Fruit fly (Drosophila melanogaster) whole organism, embryonic: ENCODE measurements around the gene Cyp4d21.
A peak's percentile ranks its signal among the peaks of the same experiment; 100 is the strongest.

Experiments
- Adf1 ChIP-seq: fragments of 200-800 bp; sonication (Bioruptor generic); IDR thresholded peaks from 2 replicates; pipeline ENCODE4 v1.3.6; 2022; ENCODE audit warnings: missing biosample characterization, missing genetic modification characterization
- CG11695 ChIP-seq: fragments of 200-800 bp; sonication (Bioruptor generic); IDR thresholded peaks from 3 replicates; pipeline ENCODE4 v1.3.6; 2022; ENCODE audit warnings: missing biosample characterization, missing genetic modification characterization
- CG13424 ChIP-seq: fragments of 200-800 bp; sonication (Bioruptor generic); optimal IDR thresholded peaks from 2 replicates; lab custom pipeline; 2019; ENCODE audit warnings: missing biosample characterization, mild to moderate bottlenecking, missing genetic modification characterization, moderate library complexity
- CG14860 ChIP-seq: fragments of 200-800 bp; sonication (Bioruptor generic); IDR thresholded peaks from 3 replicates; pipeline ENCODE4 v1.3.6; 2022; ENCODE audit warnings: missing biosample characterization, missing genetic modification characterization; ENCODE audit not compliant: partially characterized antibody
- CG15601 ChIP-seq: fragments of 200-800 bp; sonication (Bioruptor generic); optimal IDR thresholded peaks from 3 replicates; lab custom pipeline; 2019; ENCODE audit warnings: missing biosample characterization, mild to moderate bottlenecking, missing genetic modification characterization, moderate library complexity
- CG18764 ChIP-seq: fragments of 200-800 bp; sonication (Bioruptor generic); optimal IDR thresholded peaks from 3 replicates; lab custom pipeline; 2016; ENCODE audit warnings: missing biosample characterization, missing genetic modification characterization
- CG2199 ChIP-seq: fragments of 200-800 bp; sonication (Bioruptor generic); IDR thresholded peaks from 3 replicates; pipeline ENCODE4 v1.3.6; 2022; ENCODE audit warnings: missing biosample characterization, missing genetic modification characterization
- CG2875 ChIP-seq: fragments of 200-800 bp; sonication (Bioruptor generic); optimal IDR thresholded peaks from 2 replicates; lab custom pipeline; 2017; ENCODE audit warnings: missing biosample characterization, mild to moderate bottlenecking, missing genetic modification characterization, missing genetic modification reagents
- CG5953 ChIP-seq: fragments of 200-800 bp; sonication (Bioruptor generic); IDR thresholded peaks from 2 replicates; pipeline ENCODE4 v1.3.6; 2022; ENCODE audit warnings: missing biosample characterization, missing genetic modification characterization
- CG6791 ChIP-seq: fragments of 200-800 bp; sonication (Bioruptor generic); IDR thresholded peaks from 3 replicates; pipeline ENCODE4 v1.3.6; 2022; ENCODE audit warnings: missing biosample characterization, missing genetic modification characterization; ENCODE audit not compliant: partially characterized antibody
- CG9817 ChIP-seq: fragments of 200-800 bp; sonication (Bioruptor generic); optimal IDR thresholded peaks from 2 replicates; lab custom pipeline; 2018; ENCODE audit warnings: missing biosample characterization, mild to moderate bottlenecking, missing genetic modification characterization, moderate library complexity
- CG9876 ChIP-seq: fragments of 200-800 bp; sonication (Bioruptor generic); optimal IDR thresholded peaks from 2 replicates; lab custom pipeline; 2016; ENCODE audit warnings: missing biosample characterization, missing genetic modification characterization
- Deaf1 ChIP-seq: fragments of 200-800 bp; optimal IDR thresholded peaks from 3 replicates; lab custom pipeline; 2019; ENCODE audit warnings: missing biosample characterization, mild to moderate bottlenecking, missing genetic modification characterization, moderate library complexity
- Eip74EF ChIP-seq, 2 experiments: fragments of 200-800 bp in 1 of 2; fragments of >200 bp in 1 of 2; sonication (Bioruptor generic) in 1 of 2; optimal IDR thresholded peaks; 2 replicates each; lab custom pipeline; 2017 to 2019; ENCODE audit warnings: missing biosample characterization in 2 of 2, missing genetic modification characterization in 2 of 2, mild to moderate bottlenecking in 1 of 2, moderate library complexity in 1 of 2
- H15 ChIP-seq: fragments of 200-800 bp; sonication (Bioruptor generic); IDR thresholded peaks from 3 replicates; pipeline ENCODE4 v1.3.6; 2022; ENCODE audit warnings: missing biosample characterization, missing genetic modification characterization
- Tbp ChIP-seq: fragments of >200 bp; optimal IDR thresholded peaks from 2 replicates; lab custom pipeline; 2018; ENCODE audit warnings: missing biosample characterization, missing genetic modification characterization
- ara ChIP-seq: fragments of 200-800 bp; sonication (Bioruptor generic); IDR thresholded peaks from 2 replicates; pipeline ENCODE4 v1.3.6; 2022; ENCODE audit warnings: missing biosample characterization, missing genetic modification characterization
- ase ChIP-seq: fragments of 200-800 bp; sonication (Bioruptor generic); IDR thresholded peaks from 3 replicates; pipeline ENCODE4 v1.3.6; 2022; ENCODE audit warnings: missing biosample characterization, missing genetic modification characterization
- ash1 ChIP-seq: fragments of 200-800 bp; sonication (Bioruptor generic); optimal IDR thresholded peaks from 2 replicates; lab custom pipeline; 2018; ENCODE audit warnings: missing biosample characterization, mild to moderate bottlenecking, missing genetic modification characterization
- bbx ChIP-seq: fragments of 200-800 bp; sonication (Bioruptor generic); IDR thresholded peaks from 2 replicates; pipeline ENCODE4 v1.3.6; 2022; ENCODE audit warnings: missing biosample characterization, missing genetic modification characterization; ENCODE audit not compliant: partially characterized antibody
- btn ChIP-seq: fragments of 200-800 bp; sonication (Bioruptor generic); optimal IDR thresholded peaks from 2 replicates; lab custom pipeline; 2016; ENCODE audit warnings: missing biosample characterization, missing genetic modification characterization
- cg ChIP-seq: fragments of 200-800 bp; sonication (Bioruptor generic); optimal IDR thresholded peaks from 3 replicates; lab custom pipeline; 2019; ENCODE audit warnings: missing biosample characterization, mild to moderate bottlenecking, missing genetic modification characterization, moderate library complexity
- chn ChIP-seq: fragments of 200-800 bp; sonication (Bioruptor generic); optimal IDR thresholded peaks from 2 replicates; lab custom pipeline; 2016; ENCODE audit warnings: missing biosample characterization, missing genetic modification characterization
- da ChIP-seq: fragments of 200-800 bp; sonication (Bioruptor generic); optimal IDR thresholded peaks from 2 replicates; lab custom pipeline; 2016; ENCODE audit warnings: missing biosample characterization, missing genetic modification characterization
- dimm ChIP-seq: fragments of 200-800 bp; sonication (Bioruptor generic); IDR thresholded peaks from 2 replicates; pipeline ENCODE4 v1.3.6; 2022; ENCODE audit warnings: missing biosample characterization, missing genetic modification characterization
- dmrt11E ChIP-seq: fragments of 200-800 bp; sonication (Bioruptor generic); optimal IDR thresholded peaks from 3 replicates; lab custom pipeline; 2018; ENCODE audit warnings: missing biosample characterization, mild to moderate bottlenecking, missing genetic modification characterization, moderate library complexity
- ham ChIP-seq: fragments of 200-800 bp; sonication (Bioruptor generic); IDR thresholded peaks from 2 replicates; pipeline ENCODE4 v1.3.6; 2022; ENCODE audit warnings: missing biosample characterization, missing genetic modification characterization
- hkb ChIP-seq, 2 experiments: fragments of 200-800 bp in 1 of 2; fragments of >200 bp in 1 of 2; sonication (Bioruptor generic) in 1 of 2; IDR thresholded peaks in 1 of 2; optimal IDR thresholded peaks in 1 of 2; 2 replicates each; pipeline versions ENCODE4 v1.3.6 to Lab custom; 2017 to 2022; ENCODE audit warnings: missing biosample characterization in 1 of 2, missing genetic modification characterization in 1 of 2
- kah ChIP-seq: fragments of 200-800 bp; sonication (Bioruptor generic); optimal IDR thresholded peaks from 2 replicates; lab custom pipeline; 2018; ENCODE audit warnings: missing biosample characterization, mild to moderate bottlenecking, missing genetic modification characterization
- knrl ChIP-seq: fragments of 200-800 bp; sonication (Bioruptor generic); IDR thresholded peaks from 3 replicates; pipeline ENCODE4 v1.3.6; 2022; ENCODE audit warnings: missing biosample characterization, missing genetic modification characterization; ENCODE audit not compliant: partially characterized antibody
- mam ChIP-seq: fragments of 200-800 bp; sonication (Bioruptor generic); optimal IDR thresholded peaks from 3 replicates; lab custom pipeline; 2016; ENCODE audit warnings: missing biosample characterization, missing genetic modification characterization
- peb ChIP-seq: fragments of 200-800 bp; sonication (Bioruptor generic); IDR thresholded peaks from 2 replicates; pipeline ENCODE4 v1.3.6; 2022; ENCODE audit warnings: missing biosample characterization, missing genetic modification characterization
- pnt ChIP-seq: fragments of 200-800 bp; sonication (Bioruptor generic); optimal IDR thresholded peaks from 3 replicates; lab custom pipeline; 2016; ENCODE audit warnings: missing biosample characterization, missing genetic modification characterization
- psq ChIP-seq: fragments of 200-800 bp; sonication (Bioruptor generic); optimal IDR thresholded peaks from 2 replicates; lab custom pipeline; 2017; ENCODE audit warnings: missing biosample characterization, missing genetic modification characterization
- sens-2 ChIP-seq: fragments of 200-800 bp; sonication (Bioruptor generic); IDR thresholded peaks from 2 replicates; pipeline ENCODE4 v1.3.6; 2022; ENCODE audit warnings: missing biosample characterization, missing genetic modification characterization
- tap ChIP-seq: fragments of 200-800 bp; optimal IDR thresholded peaks from 3 replicates; lab custom pipeline; 2019; ENCODE audit warnings: missing biosample characterization, mild to moderate bottlenecking, missing genetic modification characterization, moderate library complexity
- tna ChIP-seq: fragments of 200-800 bp; sonication (Bioruptor generic); IDR thresholded peaks from 2 replicates; pipeline ENCODE4 v1.3.6; 2022; ENCODE audit warnings: missing biosample characterization, missing genetic modification characterization; ENCODE audit not compliant: partially characterized antibody

Cyp4d21 gene

DNA sequence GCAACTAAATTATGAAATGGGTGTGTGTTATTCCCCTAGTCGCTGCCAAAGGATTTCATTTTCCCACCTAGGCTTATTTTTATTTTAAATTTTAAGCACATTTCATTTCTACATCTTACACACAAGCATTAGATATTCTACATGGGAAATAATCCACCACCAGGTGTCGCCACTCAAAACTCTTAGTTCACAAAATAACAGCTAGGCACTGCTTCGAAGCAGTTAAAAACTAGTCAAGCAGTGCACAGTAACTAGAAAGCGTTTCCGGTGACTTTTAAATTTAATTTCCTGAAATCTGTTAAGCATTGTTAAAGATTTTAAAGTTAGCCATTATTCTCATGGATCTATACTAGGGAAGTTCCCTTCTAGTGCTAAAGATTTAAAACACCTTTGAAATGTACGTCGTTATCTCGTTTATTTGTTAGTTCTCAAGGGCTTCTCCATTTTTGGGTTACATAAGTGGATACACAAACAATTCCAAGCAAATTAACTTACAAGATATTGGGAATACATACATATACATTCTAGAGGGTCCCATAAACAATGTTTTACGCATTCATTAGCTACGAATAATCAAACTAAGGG lies 36.3 kb downstream of the Cyp4d21 start (continued):
- TF ChIP-seq peb (GFP tag; lab: Robert Waterston, UW) (peak; percentile 28; the same call in 1 of the 2 replicates), dmrt11E (tag; lab: Kevin White, UChicago) (peak; percentile 50), bbx (GFP tag; lab: Robert Waterston, UW) (no peak), knrl (GFP tag; lab: Robert Waterston, UW) (peak; percentile 58; the same call in 1 of the 3 replicates), cg (GFP tag; lab: Kevin White, UChicago) (no peak), ara (peak; percentile 59), Adf1 (GFP tag; lab: Robert Waterston, UW) (peak; percentile 19), dimm (peak; percentile 68), H15 (peak; percentile 88), CG2875 (GFP tag; lab: Kevin White, UChicago) (peak; percentile 80), psq (peak; percentile 12), CG9817 (tag; lab: Kevin White, UChicago) (peak; percentile 46), hkb (optimal IDR thresholded peaks at IDR 0.05; lab: Kevin White, UChicago) (peak; percentile 35), hkb (GFP tag; IDR thresholded peaks at IDR 0.05; lab: Robert Waterston, UW) (peak; percentile 70), CG9876 (GFP tag; lab: Kevin White, UChicago) (peak; percentile 98), ase (GFP tag; lab: Robert Waterston, UW) (peak; percentile 85), ham (GFP tag; lab: Robert Waterston, UW) (peak; percentile 75; the same call in 1 of the 2 replicates), mam (GFP tag; lab: Kevin White, UChicago) (peak; percentile 74), btn (GFP tag; lab: Kevin White, UChicago) (no peak), CG5953 (GFP tag; lab: Robert Waterston, UW) (peak; percentile 75), CG18764 (no peak), CG13424 (tag; lab: Kevin White, UChicago) (peak; percentile 68), Deaf1 (tag; lab: Kevin White, UChicago) (no peak), CG14860 (no peak), pnt (GFP tag; lab: Kevin White, UChicago) (peak; percentile 87), chn (GFP tag; lab: Kevin White, UChicago) (peak; percentile 89), Eip74EF (GFP tag; optimal IDR thresholded peaks at IDR 0.05; lab: Kevin White, UChicago) (no peak), CG2199 (peak; percentile 94), tna (GFP tag; lab: Robert Waterston, UW) (no peak), CG11695 (GFP tag; lab: Robert Waterston, UW) (peak; percentile 22; the same call in 1 of the 3 replicates), Tbp (GFP tag; lab: Kevin White, UChicago) (no peak), tap (tag; lab: Kevin White, UChicago) (no peak), CG6791 (GFP tag; lab: Robert Waterston, UW) (no peak), ash1 (GFP tag; lab: Kevin White, UChicago) (no peak), kah (GFP tag; lab: Kevin White, UChicago) (no peak), da (peak; percentile 55), CG15601 (no peak), sens-2 (GFP tag; lab: Robert Waterston, UW) (peak; percentile 88; the same call in 1 of the 2 replicates)
